Worm (Caenorhabditis elegans) whole organism, young adult: ENCODE data around the gene pld-1.

Experiments used
- C06A6.2 ChIP-seq: fragments of 200-800 bp; sonication (Bioruptor generic); conservative IDR thresholded peaks from 2 replicates; pipeline ENCODE4 v1.3.6; 2022; ENCODE audit warnings: missing genetic modification characterization, missing compliant biosample characterization
- F23B12.7 ChIP-seq: sonication (generic microtip); optimal IDR thresholded peaks from 2 replicates; lab custom pipeline; 2017; ENCODE audit warnings: missing genetic modification characterization, mild to moderate bottlenecking, missing compliant biosample characterization, antibody characterized with exemption, moderate library complexity; ENCODE audit not compliant: insufficient read depth
- K11D2.4 ChIP-seq: fragments of 200-800 bp; sonication (Bioruptor generic); IDR thresholded peaks from 2 replicates; pipeline ENCODE4 v1.3.6; 2022; ENCODE audit warnings: missing genetic modification reagents, missing genetic modification characterization, missing compliant biosample characterization
- ZK185.1 ChIP-seq: sonication (generic microtip); optimal IDR thresholded peaks from 2 replicates; lab custom pipeline; 2016; ENCODE audit warnings: mild to moderate bottlenecking, missing genetic modification characterization, missing compliant biosample characterization; ENCODE audit not compliant: poor library complexity, severe bottlenecking
- akir-1 ChIP-seq: fragments of 200-800 bp; sonication (Bioruptor generic); optimal IDR thresholded peaks from 2 replicates; lab custom pipeline; 2018; ENCODE audit warnings: mild to moderate bottlenecking, missing genetic modification characterization, moderate library complexity, missing compliant biosample characterization
- athp-1 ChIP-seq: sonication (generic microtip); optimal IDR thresholded peaks from 2 replicates; lab custom pipeline; 2017; ENCODE audit warnings: mild to moderate bottlenecking, missing genetic modification characterization, missing compliant biosample characterization
- attf-3 ChIP-seq: fragments of 200-800 bp; sonication (Bioruptor generic); conservative IDR thresholded peaks from 2 replicates; pipeline ENCODE4 v1.3.6; 2022; ENCODE audit warnings: missing genetic modification reagents, missing genetic modification characterization, missing compliant biosample characterization
- attf-6 ChIP-seq: fragments of 200-800 bp; sonication (Bioruptor generic); IDR thresholded peaks from 2 replicates; pipeline ENCODE4 v1.3.6; 2022; ENCODE audit warnings: missing genetic modification reagents, missing genetic modification characterization, missing compliant biosample characterization
- ceh-40 ChIP-seq: fragments of 200-800 bp; sonication (Bioruptor generic); IDR thresholded peaks from 2 replicates; pipeline ENCODE4 v1.3.6; 2022; ENCODE audit warnings: missing genetic modification characterization, missing compliant biosample characterization
- ceh-79 ChIP-seq: sonication (generic microtip); optimal IDR thresholded peaks from 2 replicates; lab custom pipeline; 2017; ENCODE audit warnings: mild to moderate bottlenecking, missing genetic modification characterization, missing compliant biosample characterization
- egl-18 ChIP-seq: fragments of 200-800 bp; sonication (Bioruptor generic); IDR thresholded peaks from 2 replicates; pipeline ENCODE4 v1.3.6; 2022; ENCODE audit warnings: missing genetic modification reagents, missing genetic modification characterization, missing compliant biosample characterization
- fkh-3 ChIP-seq: sonication (generic microtip); optimal IDR thresholded peaks from 2 replicates; lab custom pipeline; 2016; ENCODE audit warnings: mild to moderate bottlenecking, missing genetic modification characterization, missing compliant biosample characterization
- him-1 ChIP-seq: sonication (generic microtip); optimal IDR thresholded peaks from 2 replicates; lab custom pipeline; 2016; ENCODE audit warnings: missing genotype, missing genetic modification reagents, missing genetic modification characterization, missing compliant biosample characterization
- hlh-12 ChIP-seq: sonication (generic microtip); optimal IDR thresholded peaks from 2 replicates; lab custom pipeline; 2016; ENCODE audit warnings: missing genetic modification characterization, missing compliant biosample characterization
- hmg-1.2 ChIP-seq: fragments of 200-800 bp; sonication (Bioruptor generic); IDR thresholded peaks from 2 replicates; pipeline ENCODE4 v1.3.6; 2022; ENCODE audit warnings: missing genetic modification reagents, missing genetic modification characterization, missing compliant biosample characterization
- lag-1 ChIP-seq: fragments of 200-800 bp; sonication (Bioruptor generic); IDR thresholded peaks from 2 replicates; pipeline ENCODE4 v1.3.6; 2022; ENCODE audit warnings: missing genetic modification reagents, missing genetic modification characterization, missing compliant biosample characterization
- let-607 ChIP-seq, 2 experiments: fragments of 200-800 bp in 1 of 2; sonication (Bioruptor generic) in 1 of 2; sonication (generic microtip) in 1 of 2; optimal IDR thresholded peaks; 2 replicates each; lab custom pipeline; 2016 to 2018; ENCODE audit warnings: mild to moderate bottlenecking in 2 of 2, missing compliant biosample characterization in 2 of 2, missing genetic modification characterization in 2 of 2, moderate library complexity in 2 of 2, missing genotype in 1 of 2
- lsl-1 ChIP-seq: fragments of 200-800 bp; sonication (Bioruptor generic); optimal IDR thresholded peaks from 2 replicates; lab custom pipeline; 2018; ENCODE audit warnings: mild to moderate bottlenecking, missing genetic modification characterization, moderate library complexity, missing compliant biosample characterization
- madf-3 ChIP-seq: fragments of 200-800 bp; sonication (Bioruptor generic); IDR thresholded peaks from 2 replicates; pipeline ENCODE4 v1.3.6; 2022; ENCODE audit warnings: missing genetic modification reagents, missing genetic modification characterization, missing compliant biosample characterization
- madf-6 ChIP-seq: fragments of 200-800 bp; sonication (Bioruptor generic); IDR thresholded peaks from 2 replicates; pipeline ENCODE4 v1.3.6; 2022; ENCODE audit warnings: missing genetic modification reagents, missing genetic modification characterization, missing compliant biosample characterization
- mel-28 ChIP-seq: sonication (generic microtip); optimal IDR thresholded peaks from 2 replicates; lab custom pipeline; 2016; ENCODE audit warnings: borderline replicate concordance, mild to moderate bottlenecking, missing genetic modification characterization, missing compliant biosample characterization
- nhr-120 ChIP-seq: fragments of 200-800 bp; sonication (Bioruptor generic); IDR thresholded peaks from 2 replicates; pipeline ENCODE4 v1.3.6; 2022; ENCODE audit warnings: missing genetic modification characterization, missing compliant biosample characterization
- nhr-179 ChIP-seq: sonication (generic microtip); optimal IDR thresholded peaks from 2 replicates; lab custom pipeline; 2016; ENCODE audit warnings: mild to moderate bottlenecking, missing genetic modification characterization, missing compliant biosample characterization
- nhr-27 ChIP-seq: fragments of 200-800 bp; sonication (Bioruptor generic); optimal IDR thresholded peaks from 2 replicates; lab custom pipeline; 2018; ENCODE audit warnings: mild to moderate bottlenecking, missing genetic modification characterization, moderate library complexity, missing compliant biosample characterization
- nhr-80 ChIP-seq: sonication (generic microtip); optimal IDR thresholded peaks from 2 replicates; lab custom pipeline; 2016; ENCODE audit warnings: missing genetic modification characterization, missing compliant biosample characterization
- rec-8 ChIP-seq, 2 experiments: sonication (generic microtip); optimal IDR thresholded peaks; 2 replicates each; lab custom pipeline; 2016; ENCODE audit warnings: mild to moderate bottlenecking in 2 of 2, missing genetic modification characterization in 2 of 2, missing genetic modification reagents in 2 of 2, missing genotype in 2 of 2, missing biosample characterization in 1 of 2, missing compliant biosample characterization in 1 of 2, moderate library complexity in 1 of 2
- rpc-1 ChIP-seq, 2 experiments: fragments of 150-350 bp in 1 of 2; sonication (generic microtip) in 1 of 2; optimal IDR thresholded peaks; 2 replicates each; lab custom pipeline; 2014 to 2018; ENCODE audit warnings: missing biosample characterization in 1 of 2, missing genetic modification characterization in 1 of 2, missing genetic modification reagents in 1 of 2, missing genotype in 1 of 2
- sptf-2 ChIP-seq: fragments of 200-800 bp; sonication (Bioruptor generic); optimal IDR thresholded peaks from 2 replicates; lab custom pipeline; 2018; ENCODE audit warnings: mild to moderate bottlenecking, missing genetic modification characterization, missing compliant biosample characterization
- xnd-1 ChIP-seq: sonication (generic microtip); optimal IDR thresholded peaks from 2 replicates; lab custom pipeline; 2016; ENCODE audit warnings: missing genotype, missing genetic modification reagents, missing genetic modification characterization, missing compliant biosample characterization
- ztf-22 ChIP-seq: fragments of 200-800 bp; sonication (Bioruptor generic); optimal IDR thresholded peaks from 2 replicates; lab custom pipeline; 2018; ENCODE audit warnings: mild to moderate bottlenecking, missing genetic modification characterization, moderate library complexity, missing compliant biosample characterization
- ztf-25 ChIP-seq: fragments of 200-800 bp; sonication (Bioruptor generic); IDR thresholded peaks from 2 replicates; pipeline ENCODE4 v1.3.6; 2022; ENCODE audit warnings: missing genetic modification reagents, missing genetic modification characterization, missing compliant biosample characterization
- ztf-28 ChIP-seq: fragments of 200-800 bp; sonication (Bioruptor generic); IDR thresholded peaks from 2 replicates; pipeline ENCODE4 v1.3.6; 2022; ENCODE audit warnings: missing genetic modification reagents, missing genetic modification characterization, missing compliant biosample characterization

Gene pld-1

ce11 chrII:5040631-5041156, 50.8 kb downstream of the pld-1 start, which contains the start of gene F33G12.7:
F33G12.7 (minus strand) TSS chrII:5040681.
- peak; percentile 16 for TF ChIP-seq lsl-1 (GFP tag; lab: Kevin White, UChicago)
- TF ChIP-seq hlh-12 (tag; lab: Kevin White, UChicago): no peak

ce11 chrII:5039912-5040311, 51.6 kb downstream of the pld-1 start, which contains the start of gene golg-2:
golg-2 (minus strand) TSS chrII:5040091.
- TF ChIP-seq nhr-120 (GFP tag; lab: Robert Waterston, UW) (no peak), ztf-25 (no peak), F23B12.7 (peak; percentile 18), madf-3 (no peak), attf-3 (no peak), ZK185.1 (tag; lab: Kevin White, UChicago) (no peak), him-1 (no peak), akir-1 (GFP tag; lab: Kevin White, UChicago) (no peak)

DNA sequence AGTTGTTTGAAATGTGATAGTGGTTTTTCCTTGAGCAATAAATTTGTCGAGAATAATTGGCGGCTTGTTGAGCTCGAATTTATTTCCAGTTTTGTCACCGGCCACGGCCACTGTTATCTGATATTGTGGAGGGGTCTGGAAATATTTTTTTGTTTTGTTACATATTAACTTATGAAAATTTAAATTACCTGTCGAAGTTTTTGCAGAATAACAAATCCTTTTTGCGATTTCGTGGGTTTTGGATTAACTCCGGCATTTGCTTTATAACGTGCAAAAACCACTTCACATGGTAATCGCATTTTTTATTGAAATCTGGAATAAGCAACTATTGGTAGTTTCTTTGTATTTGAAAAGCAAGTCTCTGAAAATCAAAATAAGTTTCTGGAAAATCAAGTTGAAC, 55.4 kb downstream of the pld-1 start, which contains the start of gene lrr-1:
lrr-1 (minus strand) TSS at position 312 of the 400 bp plus-strand sequence.
- no peak for TF ChIP-seq mel-28 (tag; lab: Kevin White, UChicago)
- no peak for TF ChIP-seq egl-18 (GFP tag; lab: Robert Waterston, UW)
- TF ChIP-seq nhr-27 (tag; lab: Kevin White, UChicago): no peak
- TF ChIP-seq madf-6 (GFP tag; lab: Robert Waterston, UW): peak; percentile 43; the same call in 1 of the 2 replicates

DNA sequence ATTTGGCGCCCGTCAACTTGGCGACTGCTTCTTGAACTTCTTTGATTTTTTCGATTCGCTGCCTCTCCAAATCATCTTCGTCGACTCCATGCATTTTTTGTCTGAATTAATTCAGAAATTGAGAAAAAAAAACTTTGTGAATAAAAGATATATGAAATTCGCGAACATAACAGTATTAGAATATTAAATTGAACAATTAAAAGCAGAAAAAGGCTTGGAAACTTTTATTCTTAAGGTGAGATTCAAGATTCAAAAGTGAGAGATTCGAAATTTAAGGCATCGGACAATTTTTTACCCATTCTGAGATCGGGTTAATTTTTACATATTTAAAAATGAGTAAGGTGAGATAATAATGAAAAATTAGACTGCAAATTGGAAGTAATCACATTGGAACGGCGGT, 57.6 kb downstream of the pld-1 start, which contains the start of gene F33G12.3:
F33G12.3 (minus strand) TSS at position 101 of the 400 bp plus-strand sequence.
- TF ChIP-seq rec-8 (tag; optimal IDR thresholded peaks at IDR 0.05; lab: Kevin White, UChicago) (no peak), K11D2.4 (GFP tag; lab: Robert Waterston, UW) (no peak), ZK185.1 (tag; lab: Kevin White, UChicago) (no peak), nhr-80 (no peak), ceh-40 (no peak), lag-1 (GFP tag; lab: Robert Waterston, UW) (no peak), xnd-1 (no peak), fkh-3 (tag; lab: Kevin White, UChicago) (no peak), C06A6.2 (GFP tag; lab: Robert Waterston, UW) (no peak), attf-6 (GFP tag; lab: Robert Waterston, UW) (no peak), ztf-28 (GFP tag; lab: Robert Waterston, UW) (no peak), ceh-79 (no peak), rpc-1 (optimal IDR thresholded peaks at IDR 0.05; lab: Kevin White, UChicago) (no peak), rpc-1 (tag; optimal IDR thresholded peaks at IDR 0.05; lab: Kevin White, UChicago) (no peak), sptf-2 (GFP tag; lab: Kevin White, UChicago) (no peak), athp-1 (no peak), let-607 (tag; optimal IDR thresholded peaks at IDR 0.05; lab: Kevin White, UChicago) (no peak), nhr-179 (tag; lab: Kevin White, UChicago) (no peak), ztf-22 (GFP tag; lab: Kevin White, UChicago) (no peak), hmg-1.2 (GFP tag; lab: Robert Waterston, UW) (no peak)
